Fruit fly (Drosophila melanogaster) whole organism, wandering third instar larva: ENCODE results near the gene CG9961.

Source experiments
- Abd-B ChIP-seq: fragments of >200 bp; optimal IDR thresholded peaks from 2 replicates; lab custom pipeline; 2017; ENCODE audit warnings: missing biosample characterization, missing genetic modification characterization
- CG32264 ChIP-seq: fragments of 200-800 bp; sonication (Bioruptor generic); optimal IDR thresholded peaks from 2 replicates; lab custom pipeline; 2016; ENCODE audit warnings: missing biosample characterization, missing genetic modification characterization
- CG9705 ChIP-seq: fragments of 200-800 bp; sonication (Bioruptor generic); optimal IDR thresholded peaks from 2 replicates; lab custom pipeline; 2018; ENCODE audit warnings: missing biosample characterization, mild to moderate bottlenecking, missing genetic modification characterization
- CrebA ChIP-seq: fragments of 200-800 bp; sonication (Bioruptor generic); optimal IDR thresholded peaks from 2 replicates; lab custom pipeline; 2016; ENCODE audit warnings: missing biosample characterization, mild to moderate bottlenecking, missing genetic modification characterization, borderline replicate concordance
- Dfd ChIP-seq: fragments of >200 bp; optimal IDR thresholded peaks from 2 replicates; lab custom pipeline; 2017; ENCODE audit warnings: missing biosample characterization, missing genetic modification characterization
- Dif ChIP-seq: fragments of 200-275, 200-300 bp; sonication (Bioruptor generic); optimal IDR thresholded peaks from 2 replicates; lab custom pipeline; 2018; ENCODE audit warnings: missing biosample characterization, missing genetic modification characterization; ENCODE audit not compliant: partially characterized antibody
- GATAd ChIP-seq: sonication (Bioruptor generic); optimal IDR thresholded peaks from 2 replicates; lab custom pipeline; 2016; ENCODE audit warnings: missing biosample characterization, missing genetic modification characterization
- HLH106 ChIP-seq: fragments of 200-800 bp; optimal IDR thresholded peaks from 3 replicates; lab custom pipeline; 2019; ENCODE audit warnings: missing biosample characterization, mild to moderate bottlenecking, missing genetic modification characterization, moderate library complexity
- Hnf4 ChIP-seq: fragments of 200-800 bp; sonication (Bioruptor generic); optimal IDR thresholded peaks from 2 replicates; lab custom pipeline; 2016; ENCODE audit warnings: missing biosample characterization, mild to moderate bottlenecking, missing genetic modification characterization
- Hr78 ChIP-seq: fragments of >200 bp; optimal IDR thresholded peaks from 2 replicates; lab custom pipeline; 2017; ENCODE audit warnings: missing biosample characterization, missing genetic modification characterization
- Hr83 ChIP-seq: fragments of 200-300 bp; sonication (Bioruptor generic); optimal IDR thresholded peaks from 2 replicates; lab custom pipeline; 2016; ENCODE audit warnings: missing biosample characterization, mild to moderate bottlenecking, missing genetic modification characterization, moderate library complexity; ENCODE audit not compliant: poor library complexity, severe bottlenecking
- Jra ChIP-seq: sonication (Bioruptor generic); optimal IDR thresholded peaks from 2 replicates; lab custom pipeline; 2016; ENCODE audit warnings: missing biosample characterization, missing genetic modification characterization
- Mio ChIP-seq: sonication (Bioruptor generic); optimal IDR thresholded peaks from 2 replicates; lab custom pipeline; 2016; ENCODE audit warnings: missing biosample characterization, missing genetic modification characterization
- Myc ChIP-seq: fragments of >200 bp; optimal IDR thresholded peaks from 2 replicates; lab custom pipeline; 2017
- N ChIP-seq: fragments of >200 bp; optimal IDR thresholded peaks from 2 replicates; lab custom pipeline; 2018; ENCODE audit warnings: missing biosample characterization, missing external identifiers, missing genetic modification characterization
- OdsH ChIP-seq: fragments of 200-800 bp; sonication (Bioruptor generic); optimal IDR thresholded peaks from 2 replicates; lab custom pipeline; 2016; ENCODE audit warnings: missing biosample characterization, mild to moderate bottlenecking, missing genetic modification characterization
- Rel ChIP-seq, 2 experiments: fragments of 200-800 bp; sonication (Bioruptor generic) in 1 of 2; optimal IDR thresholded peaks; 2 replicates in 1 of 2; 3 replicates in 1 of 2; lab custom pipeline; 2016 to 2019; ENCODE audit warnings: mild to moderate bottlenecking in 2 of 2, missing biosample characterization in 2 of 2, missing genetic modification characterization in 2 of 2, moderate library complexity in 1 of 2
- Sp1 ChIP-seq: fragments of 200-800 bp; sonication (Bioruptor generic); optimal IDR thresholded peaks from 3 replicates; lab custom pipeline; 2019; ENCODE audit warnings: missing biosample characterization, mild to moderate bottlenecking, missing genetic modification characterization, moderate library complexity
- Vsx2 ChIP-seq: fragments of 200-300, 225-300 bp; sonication (Bioruptor generic); optimal IDR thresholded peaks from 2 replicates; lab custom pipeline; 2018; ENCODE audit warnings: missing biosample characterization, missing genetic modification characterization; ENCODE audit not compliant: partially characterized antibody
- br ChIP-seq: fragments of 200-800 bp; sonication (Bioruptor generic); optimal IDR thresholded peaks from 2 replicates; lab custom pipeline; 2016; ENCODE audit warnings: missing biosample characterization, missing genetic modification characterization
- brk ChIP-seq: fragments of 200-800 bp; sonication (Bioruptor generic); optimal IDR thresholded peaks from 2 replicates; lab custom pipeline; 2016; ENCODE audit warnings: missing biosample characterization, mild to moderate bottlenecking, missing genetic modification characterization
- dl ChIP-seq, 2 experiments: fragments of 175-275, 200-275 bp in 1 of 2; fragments of 200-275 bp in 1 of 2; sonication (Bioruptor generic); optimal IDR thresholded peaks; lab custom pipeline; 2018; ENCODE audit warnings: mild to moderate bottlenecking in 2 of 2, missing biosample characterization in 2 of 2, missing genetic modification characterization in 2 of 2, moderate library complexity in 2 of 2; ENCODE audit not compliant: partially characterized antibody in 2 of 2, insufficient read depth in 1 of 2
- dmrt93B ChIP-seq: fragments of 200-800 bp; sonication (Bioruptor generic); optimal IDR thresholded peaks from 2 replicates; lab custom pipeline; 2018; ENCODE audit warnings: missing biosample characterization, mild to moderate bottlenecking, missing genetic modification characterization
- dsf ChIP-seq: sonication (Bioruptor generic); optimal IDR thresholded peaks from 2 replicates; lab custom pipeline; 2016; ENCODE audit warnings: missing biosample characterization, missing genetic modification characterization, borderline replicate concordance
- ey ChIP-seq: fragments of 200-800 bp; sonication (Bioruptor generic); optimal IDR thresholded peaks from 2 replicates; lab custom pipeline; 2016; ENCODE audit warnings: missing biosample characterization, missing genetic modification characterization
- foxo ChIP-seq, 2 experiments: fragments of 200-800 bp; sonication (Bioruptor generic); optimal IDR thresholded peaks; 2 replicates in 1 of 2; 3 replicates in 1 of 2; lab custom pipeline; 2016 to 2017; ENCODE audit warnings: missing biosample characterization in 2 of 2, missing genetic modification characterization in 2 of 2
- fru ChIP-seq: fragments of 200-800 bp; sonication (Bioruptor generic); optimal IDR thresholded peaks from 3 replicates; lab custom pipeline; 2016; ENCODE audit warnings: missing biosample characterization, mild to moderate bottlenecking, missing genetic modification characterization
- h ChIP-seq: fragments of 200-800 bp; sonication (Bioruptor generic); optimal IDR thresholded peaks from 3 replicates; lab custom pipeline; 2016; ENCODE audit warnings: missing biosample characterization, mild to moderate bottlenecking, missing genetic modification characterization
- jim ChIP-seq: fragments of 175-275, 200-325 bp; sonication (Bioruptor generic); optimal IDR thresholded peaks from 2 replicates; lab custom pipeline; 2016; ENCODE audit warnings: missing biosample characterization, mild to moderate bottlenecking, missing genetic modification characterization
- lola ChIP-seq: fragments of >200 bp; optimal IDR thresholded peaks from 2 replicates; lab custom pipeline; 2017; ENCODE audit warnings: missing biosample characterization, missing genetic modification characterization
- pan ChIP-seq: fragments of >200 bp; optimal IDR thresholded peaks from 2 replicates; lab custom pipeline; 2017
- psq ChIP-seq: fragments of 200-800 bp; sonication (Bioruptor generic); optimal IDR thresholded peaks from 3 replicates; lab custom pipeline; 2017; ENCODE audit warnings: missing biosample characterization, mild to moderate bottlenecking, missing genetic modification characterization, moderate library complexity
- rgr ChIP-seq: fragments of 200-800 bp; sonication (Bioruptor generic); optimal IDR thresholded peaks from 3 replicates; lab custom pipeline; 2016; ENCODE audit warnings: missing biosample characterization, mild to moderate bottlenecking, missing genetic modification characterization
- sage ChIP-seq: fragments of 200-800 bp; sonication (Bioruptor generic); optimal IDR thresholded peaks from 2 replicates; lab custom pipeline; 2016; ENCODE audit warnings: missing biosample characterization, mild to moderate bottlenecking, missing genetic modification characterization
- sv ChIP-seq: fragments of 200-800 bp; sonication (Bioruptor generic); optimal IDR thresholded peaks from 3 replicates; lab custom pipeline; 2016; ENCODE audit warnings: missing biosample characterization, missing genetic modification characterization
- tai ChIP-seq: sonication (Bioruptor generic); optimal IDR thresholded peaks from 2 replicates; lab custom pipeline; 2016; ENCODE audit warnings: missing biosample characterization, missing genetic modification characterization
- usp ChIP-seq: fragments of >200 bp; optimal IDR thresholded peaks from 2 replicates; lab custom pipeline; 2017; ENCODE audit warnings: missing biosample characterization, missing genetic modification characterization
- woc ChIP-seq: sonication (Bioruptor generic); optimal IDR thresholded peaks from 2 replicates; lab custom pipeline; 2016; ENCODE audit warnings: missing biosample characterization, mild to moderate bottlenecking, missing genetic modification characterization

CG9961 gene

DNA sequence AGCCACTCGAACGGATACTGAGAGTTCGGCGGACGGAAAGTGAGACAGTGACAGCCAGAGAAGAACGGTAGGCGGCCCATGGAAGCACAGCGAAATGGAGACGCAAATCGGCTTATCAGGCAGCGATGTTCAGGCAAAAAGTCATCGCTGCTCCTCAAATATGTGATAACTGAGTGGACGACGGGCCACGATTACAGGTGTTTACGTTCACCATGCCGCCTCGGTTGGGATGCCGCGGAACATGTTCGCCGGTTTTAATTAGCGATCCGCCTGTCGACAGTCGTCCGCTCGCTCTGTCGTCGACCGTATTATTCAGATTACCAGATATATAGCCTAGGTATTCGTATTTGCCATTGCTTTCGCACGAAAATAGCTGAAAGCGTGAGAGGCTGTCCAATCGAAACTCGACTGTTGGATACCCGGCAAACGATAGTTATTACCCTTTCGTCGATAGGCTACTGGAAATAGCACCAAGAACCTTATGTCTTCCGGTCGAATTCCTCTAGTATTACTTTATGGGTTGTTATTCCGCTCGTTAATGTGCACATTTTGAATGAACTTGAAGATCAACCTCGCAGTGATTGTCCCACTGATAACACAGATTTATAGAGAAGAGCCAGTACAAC is 6.5 kb upstream of the CG9961 start:
- TF ChIP-seq sv (GFP tag; lab: Kevin White, UChicago) (no peak), woc (GFP tag; lab: Kevin White, UChicago) (no peak), psq (GFP tag; lab: Kevin White, UChicago) (no peak), CG32264 (GFP tag; lab: Kevin White, UChicago) (no peak), ey (GFP tag; lab: Kevin White, UChicago) (no peak), usp (GFP tag; lab: Kevin White, UChicago) (no peak), rgr (GFP tag; lab: Kevin White, UChicago) (no peak), Myc (lab: Kevin White, UChicago) (no peak), h (peak; percentile 54), brk (GFP tag; lab: Kevin White, UChicago) (no peak), N (GFP tag; lab: Kevin White, UChicago) (no peak), Dif (GFP tag; lab: Kevin White, UChicago) (peak; percentile 57), Hr78 (GFP tag; lab: Kevin White, UChicago) (no peak), fru (no peak), lola (GFP tag; lab: Kevin White, UChicago) (no peak), Hr83 (GFP tag; lab: Kevin White, UChicago) (peak; percentile 1), CG9705 (GFP tag; lab: Kevin White, UChicago) (no peak), sage (GFP tag; lab: Kevin White, UChicago) (no peak), jim (GFP tag; lab: Kevin White, UChicago) (no peak), Hnf4 (GFP tag; lab: Kevin White, UChicago) (peak; percentile 16), Dfd (GFP tag; lab: Kevin White, UChicago) (no peak), OdsH (no peak), foxo (GFP tag; optimal IDR thresholded peaks at IDR 0.05; lab: Kevin White, UChicago) (no peak), GATAd (GFP tag; lab: Kevin White, UChicago) (no peak), Jra (GFP tag; lab: Kevin White, UChicago) (no peak), br (GFP tag; lab: Kevin White, UChicago) (no peak), dl (GFP tag; optimal IDR thresholded peaks at IDR 0.05; lab: Kevin White, UChicago; ENCODE audit: insufficient read depth in 1 of 2, partially characterized antibody in 2 of 2) (peak in 1 of 2 experiments; percentile 13), Vsx2 (GFP tag; lab: Kevin White, UChicago) (no peak), CrebA (GFP tag; lab: Kevin White, UChicago) (no peak), Abd-B (GFP tag; lab: Kevin White, UChicago) (no peak), Rel (GFP tag; optimal IDR thresholded peaks at IDR 0.05; lab: Kevin White, UChicago) (no peak), Rel (tag; optimal IDR thresholded peaks at IDR 0.05; lab: Kevin White, UChicago) (peak; percentile 70), dsf (GFP tag; lab: Kevin White, UChicago) (no peak), HLH106 (tag; lab: Kevin White, UChicago) (no peak), tai (GFP tag; lab: Kevin White, UChicago) (no peak), pan (no peak), dmrt93B (no peak), Sp1 (GFP tag; lab: Kevin White, UChicago) (no peak), Mio (GFP tag; lab: Kevin White, UChicago) (no peak)

DNA sequence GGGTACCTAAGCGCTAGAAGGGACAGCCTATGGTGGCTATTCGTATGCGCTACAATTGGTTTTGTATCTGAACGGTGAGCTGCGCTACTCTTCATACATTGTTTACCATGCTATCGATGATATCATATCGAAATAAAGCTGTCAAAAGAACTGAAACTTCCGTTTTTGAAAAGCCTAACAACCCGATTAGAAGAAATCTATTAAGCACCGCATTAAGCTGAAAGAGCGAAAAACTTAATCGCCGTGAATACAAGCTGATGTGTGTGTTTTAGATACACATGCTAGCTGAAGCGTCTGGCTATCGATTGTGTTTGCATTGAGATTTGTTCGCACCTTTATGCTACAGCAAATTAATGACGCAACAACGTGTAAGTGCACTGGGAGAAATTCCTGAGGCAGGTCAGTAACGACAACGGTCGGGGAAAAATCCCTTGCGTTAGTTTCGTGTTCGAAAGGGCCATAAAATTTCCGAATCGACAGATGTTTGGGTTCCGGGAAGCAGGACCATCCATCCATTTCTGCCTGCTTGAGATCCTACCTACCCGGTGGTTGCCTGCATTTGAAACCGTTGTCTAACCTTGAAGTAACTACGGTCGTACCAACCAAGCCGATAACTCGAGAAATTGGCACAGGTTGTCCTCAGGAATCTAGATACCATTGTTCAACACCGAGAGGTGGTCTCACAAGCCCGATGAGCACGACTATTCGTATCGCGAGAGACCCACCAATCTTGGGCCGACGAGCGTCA is 5.8 kb upstream of the CG9961 start:
- TF ChIP-seq dmrt93B (no peak), N (GFP tag; lab: Kevin White, UChicago) (no peak), pan (no peak), Jra (GFP tag; lab: Kevin White, UChicago) (no peak), lola (GFP tag; lab: Kevin White, UChicago) (no peak), dl (GFP tag; optimal IDR thresholded peaks at IDR 0.05; lab: Kevin White, UChicago; ENCODE audit: insufficient read depth in 1 of 2, partially characterized antibody in 2 of 2) (no peak), sage (GFP tag; lab: Kevin White, UChicago) (no peak), Dfd (GFP tag; lab: Kevin White, UChicago) (no peak), Hr78 (GFP tag; lab: Kevin White, UChicago) (no peak), Abd-B (GFP tag; lab: Kevin White, UChicago) (no peak), HLH106 (tag; lab: Kevin White, UChicago) (peak; percentile 19), foxo (GFP tag; optimal IDR thresholded peaks at IDR 0.05; lab: Kevin White, UChicago) (peak in 1 of 2 experiments; percentile 60), br (GFP tag; lab: Kevin White, UChicago) (peak; percentile 13), Dif (GFP tag; lab: Kevin White, UChicago) (no peak), ey (GFP tag; lab: Kevin White, UChicago) (peak; percentile 40), rgr (GFP tag; lab: Kevin White, UChicago) (peak; percentile 40), fru (peak; percentile 24), sv (GFP tag; lab: Kevin White, UChicago) (peak; percentile 66), CrebA (GFP tag; lab: Kevin White, UChicago) (no peak), Rel (GFP tag; optimal IDR thresholded peaks at IDR 0.05; lab: Kevin White, UChicago) (no peak), Rel (tag; optimal IDR thresholded peaks at IDR 0.05; lab: Kevin White, UChicago) (no peak), OdsH (peak; percentile 28), Hnf4 (GFP tag; lab: Kevin White, UChicago) (no peak), tai (GFP tag; lab: Kevin White, UChicago) (no peak), usp (GFP tag; lab: Kevin White, UChicago) (no peak), CG32264 (GFP tag; lab: Kevin White, UChicago) (no peak), Hr83 (GFP tag; lab: Kevin White, UChicago) (no peak), h (peak; percentile 50), woc (GFP tag; lab: Kevin White, UChicago) (peak; percentile 24), Sp1 (GFP tag; lab: Kevin White, UChicago) (no peak), GATAd (GFP tag; lab: Kevin White, UChicago) (no peak), Myc (lab: Kevin White, UChicago) (no peak), Mio (GFP tag; lab: Kevin White, UChicago) (no peak), psq (GFP tag; lab: Kevin White, UChicago) (no peak), Vsx2 (GFP tag; lab: Kevin White, UChicago) (no peak), brk (GFP tag; lab: Kevin White, UChicago) (no peak), jim (GFP tag; lab: Kevin White, UChicago) (no peak), CG9705 (GFP tag; lab: Kevin White, UChicago) (no peak)
